Fruit fly (Drosophila melanogaster): ENCODE data around the gene CG4367.

The CG4367 gene

dm6 chr3R:20309661-20310497, 5.1 kb upstream of the CG4367 start (continued):
- no peak for TF ChIP-seq lab (GFP tag; optimal IDR thresholded peaks at IDR 0.05)
- peak; percentile 83 for TF ChIP-seq Ets65A (GFP tag)
- no peak for TF ChIP-seq otp (GFP tag; IDR thresholded peaks at IDR 0.05)
- no peak for TF ChIP-seq pb (GFP tag; optimal IDR thresholded peaks at IDR 0.05)
- TF ChIP-seq fd96Cb (tag; optimal IDR thresholded peaks at IDR 0.05), result no peak
- TF ChIP-seq aop (GFP tag; IDR thresholded peaks at IDR 0.05), result no peak
- no peak for TF ChIP-seq CHES-1-like (GFP tag; optimal IDR thresholded peaks at IDR 0.05)
- no peak for TF ChIP-seq vfl (GFP tag; optimal IDR thresholded peaks at IDR 0.05)
- no peak for TF ChIP-seq repo (GFP tag; optimal IDR thresholded peaks at IDR 0.05)
- TF ChIP-seq hb (GFP tag; IDR thresholded peaks at IDR 0.05; ENCODE audit: partially characterized antibody), result no peak
- TF ChIP-seq Sox102F (GFP tag; optimal IDR thresholded peaks at IDR 0.05), result no peak
- no peak for TF ChIP-seq CG30020 (tag; optimal IDR thresholded peaks at IDR 0.05)
- no peak for TF ChIP-seq CG12769 (tag; optimal IDR thresholded peaks at IDR 0.05)
- peak; percentile 60 for TF ChIP-seq Meics (GFP tag; optimal IDR thresholded peaks at IDR 0.05)
- TF ChIP-seq Stat92E (GFP tag; optimal IDR thresholded peaks at IDR 0.05), result no peak
- TF ChIP-seq tio (GFP tag; optimal IDR thresholded peaks at IDR 0.05), result no peak
- no peak for TF ChIP-seq tup (GFP tag; optimal IDR thresholded peaks at IDR 0.05)
- TF ChIP-seq ara (GFP tag; IDR thresholded peaks at IDR 0.05), result no peak
- TF ChIP-seq Oaz (GFP tag; IDR thresholded peaks at IDR 0.05), result no peak
- no peak for TF ChIP-seq lmd (GFP tag; IDR thresholded peaks at IDR 0.05)
- no peak for TF ChIP-seq ac (GFP tag; optimal IDR thresholded peaks at IDR 0.05)
- TF ChIP-seq shn (GFP tag; optimal IDR thresholded peaks at IDR 0.05), result no peak
- TF ChIP-seq CG1529 (GFP tag; optimal IDR thresholded peaks at IDR 0.05), result no peak
- no peak for TF ChIP-seq run (tag; optimal IDR thresholded peaks at IDR 0.05)
- TF ChIP-seq dimm (GFP tag; IDR thresholded peaks at IDR 0.05), result no peak
- TF ChIP-seq CG34376 (GFP tag; optimal IDR thresholded peaks at IDR 0.05), result no peak
- peak; percentile 46 for TF ChIP-seq exex (tag; optimal IDR thresholded peaks at IDR 0.05)
- 0 out of 3 replicates have a peak, but pooled peaks have one; percentile 32 for TF ChIP-seq H15 (GFP tag; IDR thresholded peaks at IDR 0.05)
- TF ChIP-seq ham (GFP tag; IDR thresholded peaks at IDR 0.05), result no peak
- no peak for TF ChIP-seq kay (GFP tag; optimal IDR thresholded peaks at IDR 0.05)
- peak; percentile 65 for TF ChIP-seq Med (GFP tag)
- no peak for TF ChIP-seq luna (GFP tag; optimal IDR thresholded peaks at IDR 0.05)
- no peak for TF ChIP-seq CG8944 (GFP tag; optimal IDR thresholded peaks at IDR 0.05)
- TF ChIP-seq twi (tag; optimal IDR thresholded peaks at IDR 0.05), result no peak
- TF ChIP-seq fd64A (GFP tag; optimal IDR thresholded peaks at IDR 0.05), result no peak
- no peak for TF ChIP-seq CG17359 (tag; optimal IDR thresholded peaks at IDR 0.05)
- TF ChIP-seq CG11560 (tag; IDR thresholded peaks at IDR 0.05), result no peak
- peak; percentile 5; the same call in 1 of the 2 replicates for TF ChIP-seq vvl (GFP tag; IDR thresholded peaks at IDR 0.05)
- no peak for TF ChIP-seq CG8281 (tag; optimal IDR thresholded peaks at IDR 0.05)
- peak; percentile 34 for TF ChIP-seq CG2678 (tag; optimal IDR thresholded peaks at IDR 0.05)
- no peak for TF ChIP-seq Hr3 (GFP tag; optimal IDR thresholded peaks at IDR 0.05)
- no peak for TF ChIP-seq da (GFP tag; optimal IDR thresholded peaks at IDR 0.05)
- no peak for TF ChIP-seq tap (tag; optimal IDR thresholded peaks at IDR 0.05)
- no peak for TF ChIP-seq CG7357 (GFP tag; IDR thresholded peaks at IDR 0.05)
- no peak for TF ChIP-seq CG16863 (GFP tag; optimal IDR thresholded peaks at IDR 0.05)
- TF ChIP-seq Xrp1 (GFP tag; IDR thresholded peaks at IDR 0.05), result no peak
- no peak for TF ChIP-seq emc (GFP tag; optimal IDR thresholded peaks at IDR 0.05)
- TF ChIP-seq CG12155 (GFP tag; optimal IDR thresholded peaks at IDR 0.05), result no peak
- TF ChIP-seq pan (optimal IDR thresholded peaks at IDR 0.05), result no peak
- TF ChIP-seq pan (GFP tag; optimal IDR thresholded peaks at IDR 0.05 in 1 of 2, IDR thresholded peaks at IDR 0.05 in 1 of 2), result no peak
- peak; percentile 91 for TF ChIP-seq onecut (GFP tag; IDR thresholded peaks at IDR 0.05)
